3 worm cellular contexts compared by ENCODE assay signal in genomic region chrX:17634245-17634644, ce11.
TF ChIP-seq lines count a peak whose summit lies in the region.

No protein-coding gene starts in this region.

TF ChIP-seq in whole organism, L1 larva, 84 proteins besides CTCF, POLR2A, EP300 and RAD21 (continues in another document):
- TF ChIP-seq blmp-1 (tag; optimal IDR thresholded peaks at IDR 0.05; lab: Kevin White, UChicago) = peak; percentile 21
- no peak for TF ChIP-seq Y116A8C.19 (tag; optimal IDR thresholded peaks at IDR 0.05; lab: Kevin White, UChicago; ENCODE audit: borderline replicate concordance)
- no peak for TF ChIP-seq pag-3 (tag; optimal IDR thresholded peaks at IDR 0.05; lab: Kevin White, UChicago; ENCODE audit: borderline replicate concordance, insufficient read depth)
- TF ChIP-seq nhr-237 (tag; optimal IDR thresholded peaks at IDR 0.05; lab: Kevin White, UChicago) = no peak
- no peak for TF ChIP-seq ztf-11 (tag; optimal IDR thresholded peaks at IDR 0.05; lab: Kevin White, UChicago)
- no peak for TF ChIP-seq fkh-8 (tag; optimal IDR thresholded peaks at IDR 0.05; lab: Kevin White, UChicago)
- no peak for TF ChIP-seq efl-3 (GFP tag; optimal IDR thresholded peaks at IDR 0.05; lab: Kevin White, UChicago)
- no peak for TF ChIP-seq lin-39 (tag; optimal IDR thresholded peaks at IDR 0.05; lab: Kevin White, UChicago)
- no peak for TF ChIP-seq C16A3.4 (tag; optimal IDR thresholded peaks at IDR 0.05; lab: Kevin White, UChicago)
- no peak for TF ChIP-seq nhr-84 (tag; optimal IDR thresholded peaks at IDR 0.05; lab: Kevin White, UChicago)
- no peak for TF ChIP-seq swsn-7 (tag; optimal IDR thresholded peaks at IDR 0.05; lab: Kevin White, UChicago)
- TF ChIP-seq elt-3 (tag; optimal IDR thresholded peaks at IDR 0.05; lab: Kevin White, UChicago) = peak in 3 of 6 experiments; percentile 4 to 37 (median 35)
- TF ChIP-seq lsy-2 (tag; optimal IDR thresholded peaks at IDR 0.05; lab: Kevin White, UChicago) = peak in 1 of 2 experiments; percentile 9
- TF ChIP-seq ces-1 (GFP tag; optimal IDR thresholded peaks at IDR 0.05; lab: Kevin White, UChicago) = no peak
- no peak for TF ChIP-seq sup-37 (GFP tag; optimal IDR thresholded peaks at IDR 0.05; lab: Kevin White, UChicago)
- no peak for TF ChIP-seq xbp-1 (tag; optimal IDR thresholded peaks at IDR 0.05; lab: Kevin White, UChicago)
- no peak for TF ChIP-seq aha-1 (tag; optimal IDR thresholded peaks at IDR 0.05; lab: Kevin White, UChicago)
- TF ChIP-seq jun-1 (tag; optimal IDR thresholded peaks at IDR 0.05; lab: Kevin White, UChicago) = no peak
- TF ChIP-seq nhr-77 (tag; optimal IDR thresholded peaks at IDR 0.05; lab: Kevin White, UChicago) = no peak
- peak; percentile 4 for TF ChIP-seq nhr-20 (tag; optimal IDR thresholded peaks at IDR 0.05; lab: Kevin White, UChicago)
- no peak for TF ChIP-seq ceh-82 (tag; optimal IDR thresholded peaks at IDR 0.05; lab: Kevin White, UChicago)
- TF ChIP-seq aly-2 (tag; optimal IDR thresholded peaks at IDR 0.05; lab: Kevin White, UChicago) = no peak
- TF ChIP-seq efl-1 (optimal IDR thresholded peaks at IDR 0.05; lab: Kevin White, UChicago) = no peak
- TF ChIP-seq efl-1 (GFP tag; optimal IDR thresholded peaks at IDR 0.05 in 1 of 2; lab: Kevin White, UChicago) = peak in 1 of 2 experiments; percentile 75
- no peak for TF ChIP-seq nhr-12 (tag; optimal IDR thresholded peaks at IDR 0.05; lab: Kevin White, UChicago)
- no peak for TF ChIP-seq lin-14 (GFP tag; optimal IDR thresholded peaks at IDR 0.05; lab: Kevin White, UChicago)
- TF ChIP-seq lin-35 (GFP tag; optimal IDR thresholded peaks at IDR 0.05; lab: Kevin White, UChicago) = no peak
- TF ChIP-seq hpl-2 (GFP tag; optimal IDR thresholded peaks at IDR 0.05; lab: Kevin White, UChicago) = no peak
- TF ChIP-seq nhr-90 (tag; optimal IDR thresholded peaks at IDR 0.05; lab: Kevin White, UChicago; ENCODE audit: poor library complexity) = no peak
- no peak for TF ChIP-seq dpl-1 (GFP tag; optimal IDR thresholded peaks at IDR 0.05; lab: Kevin White, UChicago)
- no peak for TF ChIP-seq isw-1 (GFP tag; IDR thresholded peaks at IDR 0.05; lab: Robert Waterston, UW)

TF ChIP-seq in whole organism, L2 larva, 48 proteins besides CTCF, POLR2A, EP300 and RAD21:
- TF ChIP-seq ZK546.5 (tag; optimal IDR thresholded peaks at IDR 0.05; lab: Kevin White, UChicago) (no peak), nhr-23 (tag; optimal IDR thresholded peaks at IDR 0.05; lab: Kevin White, UChicago) (no peak), blmp-1 (tag; optimal IDR thresholded peaks at IDR 0.05; lab: Kevin White, UChicago; ENCODE audit: insufficient read depth) (peak; percentile 17), sma-9 (GFP tag; optimal IDR thresholded peaks at IDR 0.05; lab: Kevin White, UChicago) (peak; percentile 76), sma-9 (tag; optimal IDR thresholded peaks at IDR 0.05; lab: Kevin White, UChicago) (no peak)

TF ChIP-seq in whole organism, L4 larva, 104 proteins besides CTCF, POLR2A, EP300 and RAD21:
- no peak for TF ChIP-seq daf-16 (GFP tag; optimal IDR thresholded peaks at IDR 0.05; lab: Kevin White, UChicago)
- peak; percentile 2 for TF ChIP-seq daf-16 (tag; optimal IDR thresholded peaks at IDR 0.05; lab: Kevin White, UChicago)
- TF ChIP-seq unc-62 (GFP tag; optimal IDR thresholded peaks at IDR 0.05 in 1 of 2; lab: Kevin White, UChicago) = peak in 1 of 2 experiments; percentile 79
- no peak for TF ChIP-seq unc-62 (tag; optimal IDR thresholded peaks at IDR 0.05; lab: Kevin White, UChicago)
- TF ChIP-seq dmd-6 (GFP tag; IDR thresholded peaks at IDR 0.05; lab: Robert Waterston, UW) = peak; percentile 32; the same call in 1 of the 2 replicates
- no peak for TF ChIP-seq T26A8.4 (GFP tag; IDR thresholded peaks at IDR 0.05; lab: Robert Waterston, UW)
- TF ChIP-seq nhr-28 (tag; optimal IDR thresholded peaks at IDR 0.05; lab: Kevin White, UChicago) = peak; percentile 23

Comparison
In these comparisons a context has a peak if more than half of its experiments do, and no peak if none do; other contexts are left out.
1. Of the 29 proteins assayed by ChIP-seq in both whole organism, L4 larva and whole organism, L1 larva: peak only in whole organism, L4 larva: nhr-28; only in whole organism, L1 larva: none; in both: none; in neither: 26; mixed calls (peak in some experiments, not most) for 2.